Worm (Caenorhabditis elegans) whole organism, L1 larva: Measurements from ENCODE around the gene ger-1.

Experiments used
- aha-1 ChIP-seq: fragments of 150-350 bp; optimal IDR thresholded peaks from 2 replicates; lab custom pipeline; 2014; ENCODE audit warnings: missing biosample characterization, missing genetic modification characterization
- ama-1 ChIP-seq: fragments of 150-350 bp; optimal IDR thresholded peaks from 2 replicates; lab custom pipeline; 2014
- blmp-1 ChIP-seq: fragments of 150-350 bp; optimal IDR thresholded peaks from 2 replicates; lab custom pipeline; 2014; ENCODE audit warnings: missing biosample characterization, missing genetic modification characterization
- ceh-63 ChIP-seq: fragments of 200-800 bp; sonication (Bioruptor generic); optimal IDR thresholded peaks from 2 replicates; lab custom pipeline; 2018; ENCODE audit warnings: mild to moderate bottlenecking, missing genetic modification characterization, missing compliant biosample characterization
- ceh-82 ChIP-seq, 3 experiments: fragments of 150-350 bp in 1 of 3; sonication (generic microtip) in 2 of 3; optimal IDR thresholded peaks; 2 replicates each; lab custom pipeline; 2014 to 2017; ENCODE audit warnings: missing biosample characterization in 3 of 3, missing genetic modification characterization in 3 of 3
- ceh-88 ChIP-seq: fragments of 200-800 bp; sonication (Bioruptor generic); IDR thresholded peaks from 2 replicates; pipeline ENCODE4 v1.3.6; 2022; ENCODE audit warnings: missing genetic modification characterization, missing compliant biosample characterization
- ceh-90 ChIP-seq: sonication (generic microtip); optimal IDR thresholded peaks from 2 replicates; lab custom pipeline; 2016; ENCODE audit warnings: missing genetic modification characterization, missing compliant biosample characterization
- dpl-1 ChIP-seq, 3 experiments: fragments of 150-350 bp in 2 of 3; sonication (generic microtip) in 1 of 3; optimal IDR thresholded peaks; 2 replicates each; lab custom pipeline; 2014 to 2017; ENCODE audit warnings: missing biosample characterization in 3 of 3, missing genetic modification characterization in 3 of 3, missing genetic modification reagents in 3 of 3
- efl-1 ChIP-seq, 4 experiments: fragments of 150-350 bp; optimal IDR thresholded peaks in 3 of 4; peaks in 1 of 4; 1 replicate in 1 of 4; 2 replicates in 3 of 4; lab custom pipeline; 2014; ENCODE audit warnings: missing biosample characterization in 2 of 4, missing genetic modification characterization in 2 of 4, missing genetic modification reagents in 2 of 4
- efl-3 ChIP-seq: fragments of 200-800 bp; sonication (Bioruptor generic); optimal IDR thresholded peaks from 2 replicates; lab custom pipeline; 2018; ENCODE audit warnings: mild to moderate bottlenecking, missing genetic modification characterization, missing compliant biosample characterization
- elt-2 ChIP-seq: sonication (generic microtip); optimal IDR thresholded peaks from 2 replicates; lab custom pipeline; 2016; ENCODE audit warnings: missing genetic modification characterization, mild to moderate bottlenecking, inconsistent platforms, missing compliant biosample characterization, missing genetic modification reagents
- ets-5 ChIP-seq: fragments of 200-800 bp; sonication (Bioruptor generic); IDR thresholded peaks from 2 replicates; pipeline ENCODE4 v1.3.6; 2022; ENCODE audit warnings: missing genetic modification characterization, missing compliant biosample characterization
- fkh-4 ChIP-seq: sonication (generic microtip); optimal IDR thresholded peaks from 2 replicates; lab custom pipeline; 2016; ENCODE audit warnings: missing compliant biosample characterization, missing genetic modification characterization, borderline replicate concordance
- grh-1 ChIP-seq: fragments of 200-800 bp; sonication (Bioruptor generic); IDR thresholded peaks from 2 replicates; pipeline ENCODE4 v1.3.6; 2022; ENCODE audit warnings: missing genetic modification reagents, missing genetic modification characterization, missing compliant biosample characterization
- hlh-17 ChIP-seq: fragments of 200-800 bp; sonication (Bioruptor generic); optimal IDR thresholded peaks from 2 replicates; lab custom pipeline; 2018; ENCODE audit warnings: missing genetic modification characterization, mild to moderate bottlenecking, missing compliant biosample characterization, moderate library complexity, borderline replicate concordance
- hpl-2 ChIP-seq: fragments of 150-350 bp; optimal IDR thresholded peaks from 2 replicates; lab custom pipeline; 2014; ENCODE audit warnings: missing biosample characterization, missing genetic modification reagents, missing genetic modification characterization
- isw-1 ChIP-seq: fragments of 200-800 bp; sonication (Bioruptor generic); IDR thresholded peaks from 2 replicates; pipeline ENCODE4 v1.3.6; 2022; ENCODE audit warnings: missing genetic modification characterization, missing compliant biosample characterization
- lin-13 ChIP-seq: fragments of 150-350 bp; optimal IDR thresholded peaks from 2 replicates; lab custom pipeline; 2014; ENCODE audit warnings: missing biosample characterization, missing genetic modification reagents, missing genetic modification characterization
- lin-15B ChIP-seq: fragments of 150-350 bp; sonication (generic microtip); optimal IDR thresholded peaks from 3 replicates; lab custom pipeline; 2014; ENCODE audit warnings: missing biosample characterization, missing genetic modification characterization
- lin-35 ChIP-seq, 2 experiments: fragments of 150-350 bp; optimal IDR thresholded peaks; 2 replicates each; lab custom pipeline; 2014; ENCODE audit warnings: missing biosample characterization in 2 of 2, missing genetic modification characterization in 2 of 2, missing genetic modification reagents in 2 of 2
- lin-39 ChIP-seq: fragments of 150-350 bp; optimal IDR thresholded peaks from 2 replicates; lab custom pipeline; 2014; ENCODE audit warnings: missing biosample characterization, missing genetic modification reagents, missing genetic modification characterization
- lir-3 ChIP-seq: sonication (generic microtip); optimal IDR thresholded peaks from 2 replicates; lab custom pipeline; 2016; ENCODE audit warnings: mild to moderate bottlenecking, missing genetic modification characterization, moderate library complexity, missing compliant biosample characterization; ENCODE audit not compliant: poor library complexity
- mab-9 ChIP-seq: fragments of 200-800 bp; sonication (Bioruptor generic); IDR thresholded peaks from 2 replicates; pipeline ENCODE4 v1.3.6; 2022; ENCODE audit warnings: missing genetic modification reagents, missing genetic modification characterization, missing compliant biosample characterization
- nhr-19 ChIP-seq: fragments of 200-800 bp; sonication (Bioruptor generic); conservative IDR thresholded peaks from 2 replicates; pipeline ENCODE4 v1.3.6; 2022; ENCODE audit warnings: missing genetic modification characterization, missing compliant biosample characterization
- nhr-20 ChIP-seq: sonication (generic microtip); optimal IDR thresholded peaks from 2 replicates; lab custom pipeline; 2016; ENCODE audit warnings: mild to moderate bottlenecking, missing genetic modification characterization, missing compliant biosample characterization
- nhr-47 ChIP-seq: sonication (generic microtip); optimal IDR thresholded peaks from 2 replicates; lab custom pipeline; 2016; ENCODE audit warnings: mild to moderate bottlenecking, missing genetic modification characterization, moderate library complexity, missing compliant biosample characterization
- nhr-71 ChIP-seq: sonication (generic microtip); optimal IDR thresholded peaks from 2 replicates; lab custom pipeline; 2016; ENCODE audit warnings: mild to moderate bottlenecking, missing genetic modification characterization, moderate library complexity, missing compliant biosample characterization
- pag-3 ChIP-seq: sonication (generic microtip); optimal IDR thresholded peaks from 2 replicates; lab custom pipeline; 2017; ENCODE audit warnings: missing genetic modification characterization, mild to moderate bottlenecking, missing compliant biosample characterization, antibody characterized with exemption, borderline replicate concordance; ENCODE audit not compliant: insufficient read depth
- pax-3 ChIP-seq: fragments of 200-800 bp; sonication (Bioruptor generic); optimal IDR thresholded peaks from 2 replicates; lab custom pipeline; 2018; ENCODE audit warnings: mild to moderate bottlenecking, missing genetic modification characterization, moderate library complexity, missing compliant biosample characterization
- snu-23 ChIP-seq: sonication (generic microtip); optimal IDR thresholded peaks from 2 replicates; lab custom pipeline; 2016; ENCODE audit warnings: missing genetic modification characterization, missing compliant biosample characterization
- sptf-1 ChIP-seq: fragments of 150-350 bp; optimal IDR thresholded peaks from 2 replicates; lab custom pipeline; 2014; ENCODE audit warnings: missing biosample characterization, missing genetic modification characterization
- swsn-7 ChIP-seq: sonication (generic microtip); optimal IDR thresholded peaks from 2 replicates; lab custom pipeline; 2016; ENCODE audit warnings: missing genetic modification characterization, missing compliant biosample characterization
- unc-98 ChIP-seq: fragments of 200-800 bp; sonication (Bioruptor generic); IDR thresholded peaks from 2 replicates; pipeline ENCODE4 v1.3.6; 2022; ENCODE audit warnings: missing genetic modification characterization, missing compliant biosample characterization
- vab-15 ChIP-seq: sonication (generic microtip); optimal IDR thresholded peaks from 2 replicates; lab custom pipeline; 2017; ENCODE audit warnings: missing genotype, mild to moderate bottlenecking, missing genetic modification characterization, missing compliant biosample characterization
- zip-4 ChIP-seq: fragments of 200-800 bp; sonication (Bioruptor generic); optimal IDR thresholded peaks from 2 replicates; lab custom pipeline; 2018; ENCODE audit warnings: mild to moderate bottlenecking, missing genetic modification characterization, moderate library complexity, missing compliant biosample characterization
- ztf-11 ChIP-seq, 2 experiments: sonication (generic microtip); optimal IDR thresholded peaks; 2 replicates each; lab custom pipeline; 2016 to 2017; ENCODE audit warnings: missing genetic modification characterization in 2 of 2, missing biosample characterization in 1 of 2, missing compliant biosample characterization in 1 of 2

Gene ger-1

ce11 chrIII:7084908-7085307, 17.6 kb upstream of the ger-1 start, which contains the start of gene tofu-7:
Gene tofu-7, minus strand, starts transcription at chrIII:7085018.
- TF ChIP-seq ceh-88 (GFP tag; lab: Robert Waterston, UW) (no peak), dpl-1 (GFP tag; optimal IDR thresholded peaks at IDR 0.05; lab: Kevin White, UChicago) (peak in 1 of 3 experiments; percentile 44), efl-1 (optimal IDR thresholded peaks at IDR 0.05; lab: Kevin White, UChicago) (peak; percentile 10 to 91), efl-1 (GFP tag; optimal IDR thresholded peaks at IDR 0.05 in 1 of 2; lab: Kevin White, UChicago) (peak in 1 of 2 experiments; percentile 12), snu-23 (GFP tag; lab: Kevin White, UChicago) (no peak)

- TF ChIP-seq fkh-4 (tag; lab: Kevin White, UChicago) (no peak), efl-1 (optimal IDR thresholded peaks at IDR 0.05; lab: Kevin White, UChicago) (peak in 1 of 2 experiments; percentile 42), efl-1 (GFP tag; optimal IDR thresholded peaks at IDR 0.05 in 1 of 2; lab: Kevin White, UChicago) (peak; percentile 9 to 93), dpl-1 (GFP tag; optimal IDR thresholded peaks at IDR 0.05; lab: Kevin White, UChicago) (peak in 1 of 3 experiments; percentile 19), nhr-19 (GFP tag; lab: Robert Waterston, UW) (no peak), nhr-20 (tag; lab: Kevin White, UChicago) (no peak), efl-3 (GFP tag; lab: Kevin White, UChicago) (no peak), zip-4 (GFP tag; lab: Kevin White, UChicago) (no peak), isw-1 (GFP tag; lab: Robert Waterston, UW) (no peak)
Measured at ce11 chrIII:7083106-7083505, 15.8 kb upstream of the ger-1 start.

ce11 chrIII:7081488-7081887, 14.2 kb upstream of the ger-1 start:
- no peak for TF ChIP-seq lin-15B
- peak in 1 of 2 experiments; percentile 8 for TF ChIP-seq lin-35 (GFP tag; optimal IDR thresholded peaks at IDR 0.05; lab: Kevin White, UChicago)
- peak; percentile 41 for TF ChIP-seq elt-2 (tag; lab: Kevin White, UChicago)

- no peak for TF ChIP-seq lir-3 (tag; lab: Kevin White, UChicago)
- no peak for TF ChIP-seq nhr-47 (tag; lab: Kevin White, UChicago)
- TF ChIP-seq sptf-1 (tag; lab: Kevin White, UChicago) = no peak
- TF ChIP-seq vab-15 = no peak
Measured at ce11 chrIII:7080689-7081088, 13.4 kb upstream of the ger-1 start, which contains the start of gene ZK418.7. Gene ZK418.7, minus strand, starts transcription at chrIII:7080789.

ce11 chrIII:7078737-7079136, 11.5 kb upstream of the ger-1 start, which contains the start of gene ZK418.6:
Gene ZK418.6, minus strand, starts transcription at chrIII:7078837.
- TF ChIP-seq elt-2 (tag; lab: Kevin White, UChicago) (no peak), zip-4 (GFP tag; lab: Kevin White, UChicago) (no peak), unc-98 (GFP tag; lab: Robert Waterston, UW) (no peak), efl-3 (GFP tag; lab: Kevin White, UChicago) (no peak), ztf-11 (tag; optimal IDR thresholded peaks at IDR 0.05; lab: Kevin White, UChicago) (no peak)

ce11 chrIII:7076386-7076785, 9.1 kb upstream of the ger-1 start, which contains the start of gene ZK418.13:
Gene ZK418.13, minus strand, starts transcription at chrIII:7076486.
- no peak for TF ChIP-seq hlh-17 (GFP tag; lab: Kevin White, UChicago)
- no peak for TF ChIP-seq pax-3
- TF ChIP-seq grh-1 (GFP tag; lab: Robert Waterston, UW) = no peak
- TF ChIP-seq hpl-2 (GFP tag; lab: Kevin White, UChicago) = no peak
- TF ChIP-seq blmp-1 (tag; lab: Kevin White, UChicago) = no peak

ce11 chrIII:7073801-7074386, 6.6 kb upstream of the ger-1 start, which contains the start of gene ZK418.5:
Gene ZK418.5, minus strand, starts transcription at chrIII:7073851.
- TF ChIP-seq ama-1 (lab: Kevin White, UChicago) (no peak), swsn-7 (tag; lab: Kevin White, UChicago) (peak; percentile 57), ceh-63 (no peak), nhr-47 (tag; lab: Kevin White, UChicago) (peak; percentile 75), nhr-20 (tag; lab: Kevin White, UChicago) (peak; percentile 48), ets-5 (GFP tag; lab: Robert Waterston, UW) (no peak), hlh-17 (GFP tag; lab: Kevin White, UChicago) (no peak), lin-39 (tag; lab: Kevin White, UChicago) (peak; percentile 15), ceh-90 (no peak), isw-1 (GFP tag; lab: Robert Waterston, UW) (no peak; the same call in 1 of the 2 replicates), nhr-71 (peak; percentile 70), pax-3 (no peak), lin-13 (GFP tag; lab: Kevin White, UChicago) (peak; percentile 6), aha-1 (no peak), ceh-82 (tag; optimal IDR thresholded peaks at IDR 0.05; lab: Kevin White, UChicago) (peak; percentile 29 to 68 (median 42)), mab-9 (no peak), pag-3 (no peak)
